Worm (Caenorhabditis elegans): ENCODE results near the gene sup-1.

sup-1 gene

DNA sequence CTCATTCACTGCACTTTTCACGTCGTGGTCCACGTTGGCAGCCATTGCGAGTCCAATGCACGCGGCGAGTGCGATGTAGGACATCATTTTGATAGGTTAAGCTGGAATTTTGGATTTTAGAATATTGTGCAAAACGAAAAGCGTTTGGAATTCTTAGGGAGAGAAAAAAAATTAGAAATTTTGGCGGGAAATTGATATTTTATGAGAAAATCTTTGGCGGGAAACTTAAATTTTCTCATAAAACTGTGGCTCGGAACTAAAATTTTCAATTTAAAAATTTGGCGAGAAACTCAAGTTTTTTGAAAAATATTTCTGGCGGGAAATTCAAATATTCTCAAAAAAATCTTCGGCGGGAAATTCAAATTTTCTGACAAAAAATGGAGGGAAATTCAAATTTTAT, at the start of gene sup-1:
Gene sup-1, minus strand, starts transcription at position 101 of the 400 bp plus-strand sequence.
- TF ChIP-seq nfya-2 (GFP tag; IDR thresholded peaks at IDR 0.05): no peak
- no peak for TF ChIP-seq ztf-26 (tag; optimal IDR thresholded peaks at IDR 0.05)

DNA sequence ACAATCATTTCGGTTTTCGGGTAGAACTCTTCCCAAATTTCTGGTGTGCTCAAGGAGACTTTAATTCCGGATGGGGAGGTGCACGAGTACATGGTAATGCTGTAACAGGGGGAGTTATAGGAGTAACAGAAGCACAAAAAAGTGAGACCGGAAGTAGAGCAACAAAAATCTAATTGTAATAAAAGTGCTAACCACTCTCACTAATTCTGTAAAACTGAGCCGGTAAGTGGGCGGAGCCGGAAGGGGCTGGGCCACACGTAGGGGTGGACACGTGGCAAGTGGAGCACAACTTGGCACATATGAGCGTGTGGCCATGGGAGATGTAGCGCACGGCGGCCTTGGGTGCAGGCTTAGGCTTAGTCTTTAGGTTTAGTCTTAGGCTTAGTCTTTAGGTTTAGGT, 48.5 kb upstream of the sup-1 start, which contains the start of gene tbx-38:
Gene tbx-38, minus strand, starts transcription at position 101 of the 400 bp plus-strand sequence.
- TF ChIP-seq zfh-2 (GFP tag; conservative IDR thresholded peaks at IDR 0.05): 0 out of 2 replicates have a peak, but pooled peaks have one; percentile 36
- no peak for TF ChIP-seq mcd-1 (GFP tag; IDR thresholded peaks at IDR 0.05)

DNA sequence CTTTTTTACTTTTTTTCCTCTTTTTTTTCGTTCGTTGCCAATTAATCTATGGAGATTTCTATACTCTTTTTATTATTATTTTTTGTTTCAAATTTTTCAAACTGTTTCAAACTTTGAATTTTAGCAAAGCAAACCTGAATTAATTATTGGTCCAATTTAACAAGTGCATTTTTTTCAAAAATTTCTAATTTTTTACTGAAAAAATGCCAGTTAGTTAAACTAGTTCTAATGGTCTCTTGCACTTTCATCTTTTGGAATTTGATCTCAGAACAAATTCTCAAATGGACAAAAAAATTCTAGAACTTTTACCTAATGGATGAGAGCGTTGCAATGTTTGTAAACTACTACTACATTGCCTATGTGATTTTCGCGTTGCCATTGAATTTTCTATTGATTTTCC, 44.4 kb upstream of the sup-1 start, which contains the start of gene srd-74:
Gene srd-74, plus strand, starts transcription at position 301 of the 400 bp plus-strand sequence.
- TF ChIP-seq ceh-79 (tag; optimal IDR thresholded peaks at IDR 0.05): no peak
- no peak for TF ChIP-seq nhr-120 (GFP tag; IDR thresholded peaks at IDR 0.05)
- TF ChIP-seq lin-35 (GFP tag; optimal IDR thresholded peaks at IDR 0.05): no peak
- TF ChIP-seq rcor-1 (GFP tag; IDR thresholded peaks at IDR 0.05): no peak
- TF ChIP-seq unc-62 (GFP tag; optimal IDR thresholded peaks at IDR 0.05): no peak
- TF ChIP-seq nfya-2 (GFP tag; IDR thresholded peaks at IDR 0.05): no peak
- TF ChIP-seq let-607 (tag; optimal IDR thresholded peaks at IDR 0.05): no peak
- no peak for TF ChIP-seq Y56A3A.18 (GFP tag; IDR thresholded peaks at IDR 0.05)
- no peak for TF ChIP-seq die-1 (tag; optimal IDR thresholded peaks at IDR 0.05)
- TF ChIP-seq egrh-3 (GFP tag; IDR thresholded peaks at IDR 0.05): no peak
- no peak for TF ChIP-seq sptf-2 (GFP tag; optimal IDR thresholded peaks at IDR 0.05)
- TF ChIP-seq tbp1 (GFP tag; optimal IDR thresholded peaks at IDR 0.05): no peak
- TF ChIP-seq C17E4.6 (GFP tag; IDR thresholded peaks at IDR 0.05): no peak
- TF ChIP-seq nhr-80 (tag; optimal IDR thresholded peaks at IDR 0.05): no peak
- TF ChIP-seq ZK185.1 (tag; optimal IDR thresholded peaks at IDR 0.05; ENCODE audit: poor library complexity, severe bottlenecking): no peak
- TF ChIP-seq B0261.1 (tag; optimal IDR thresholded peaks at IDR 0.05): no peak
- TF ChIP-seq lsy-27 (tag; optimal IDR thresholded peaks at IDR 0.05; ENCODE audit: borderline replicate concordance, insufficient read depth): no peak
- no peak for TF ChIP-seq lin-26 (GFP tag; IDR thresholded peaks at IDR 0.05)
- TF ChIP-seq madf-3 (GFP tag; IDR thresholded peaks at IDR 0.05): no peak

DNA sequence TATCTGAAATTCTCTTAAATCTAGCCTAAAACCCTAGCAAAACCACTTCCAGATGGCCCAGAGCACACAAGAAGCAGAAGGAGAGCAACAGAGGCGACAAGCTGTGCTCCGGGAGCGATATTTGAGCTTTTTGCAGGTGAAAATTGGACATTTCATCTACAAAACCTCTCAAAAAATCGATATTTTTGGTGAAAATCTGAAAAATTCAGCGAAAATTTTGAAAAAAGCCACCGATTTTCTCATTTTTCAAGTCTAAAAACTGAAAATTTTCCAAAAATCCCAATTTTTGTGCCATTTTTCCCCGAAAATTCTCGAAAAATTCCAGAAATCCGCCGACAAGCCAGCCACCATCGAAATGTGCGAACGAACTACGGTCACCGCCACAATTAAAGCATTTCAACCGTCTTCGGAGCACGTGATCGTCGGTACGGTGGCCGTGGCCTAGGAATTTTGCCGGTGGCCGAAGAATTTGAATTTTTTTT, 42.8 kb upstream of the sup-1 start, which contains the start of gene C24H11.5:
Gene C24H11.5, plus strand, starts transcription at position 51 of the 482 bp plus-strand sequence.
- no peak; the same call in 1 of the 2 replicates for TF ChIP-seq dox-1 (GFP tag; IDR thresholded peaks at IDR 0.05)
- no peak for TF ChIP-seq bed-1 (GFP tag; IDR thresholded peaks at IDR 0.05)
- TF ChIP-seq egrh-3 (GFP tag; IDR thresholded peaks at IDR 0.05): no peak
- TF ChIP-seq lin-54 (GFP tag; optimal IDR thresholded peaks at IDR 0.05): no peak
- TF ChIP-seq Y67H2A.10 (GFP tag; conservative IDR thresholded peaks at IDR 0.05): no peak
- no peak for TF ChIP-seq tlf-1 (GFP tag; optimal IDR thresholded peaks at IDR 0.05)
- no peak for TF ChIP-seq F52B5.7 (tag; optimal IDR thresholded peaks at IDR 0.05)
- TF ChIP-seq T07F8.4 (tag; optimal IDR thresholded peaks at IDR 0.05): no peak
- TF ChIP-seq cebp-1 (GFP tag; IDR thresholded peaks at IDR 0.05): no peak
- TF ChIP-seq cebp-1 (tag; optimal IDR thresholded peaks at IDR 0.05): no peak
- no peak for TF ChIP-seq ztf-3 (GFP tag; optimal IDR thresholded peaks at IDR 0.05)
- TF ChIP-seq rcor-1 (GFP tag; IDR thresholded peaks at IDR 0.05): no peak

DNA sequence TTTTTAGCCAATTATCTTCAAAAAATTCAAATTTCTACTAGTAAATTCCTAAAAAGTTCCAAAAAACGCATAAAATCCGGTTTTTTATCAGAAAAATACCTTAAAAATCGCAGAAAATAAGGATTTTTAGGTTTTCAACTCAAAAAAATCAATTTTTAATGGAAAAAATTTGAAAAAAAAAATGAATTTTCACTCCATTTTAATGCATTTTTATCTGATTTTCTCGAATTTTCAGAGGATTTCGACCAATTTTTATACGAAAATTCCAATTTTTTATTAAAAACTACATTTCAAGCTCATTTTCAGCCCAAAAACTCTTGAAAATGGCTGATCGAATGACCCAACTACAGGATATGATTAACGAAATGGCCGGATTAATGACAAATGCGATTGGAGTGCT, 39.9 kb upstream of the sup-1 start, which contains the start of gene mdt-21:
Gene mdt-21, plus strand, starts transcription at position 301 of the 400 bp plus-strand sequence.
- TF ChIP-seq let-607 (tag; optimal IDR thresholded peaks at IDR 0.05) (no peak), K12H6.12 (tag; optimal IDR thresholded peaks at IDR 0.05) (no peak), ceh-91 (GFP tag; IDR thresholded peaks at IDR 0.05) (no peak), hmg-1.2 (GFP tag; IDR thresholded peaks at IDR 0.05) (no peak), F57C9.4 (tag; optimal IDR thresholded peaks at IDR 0.05) (no peak), die-1 (tag; optimal IDR thresholded peaks at IDR 0.05) (no peak), B0019.2 (GFP tag; conservative IDR thresholded peaks at IDR 0.05) (no peak), nhr-27 (tag; optimal IDR thresholded peaks at IDR 0.05) (no peak)

All from whole organism, young adult.